Fruit fly (Drosophila melanogaster): ENCODE results near the gene His3.3A.

His3.3A gene

dm6 chr2L:5036120-5036519, 18.7 kb upstream of the His3.3A start:
- TF ChIP-seq Eip78C (GFP tag) (no peak), CG6276 (GFP tag; optimal IDR thresholded peaks at IDR 0.05) (no peak), cyc (GFP tag; optimal IDR thresholded peaks at IDR 0.05) (no peak), CG6808 (GFP tag; optimal IDR thresholded peaks at IDR 0.05) (no peak), CG32006 (GFP tag; optimal IDR thresholded peaks at IDR 0.05) (no peak), svp (GFP tag) (no peak), OdsH (GFP tag; optimal IDR thresholded peaks at IDR 0.05) (no peak)

- TF ChIP-seq fd85E (GFP tag; optimal IDR thresholded peaks at IDR 0.05) (no peak), ss (GFP tag; optimal IDR thresholded peaks at IDR 0.05) (peak; percentile 15 to 19), CG7368 (GFP tag; optimal IDR thresholded peaks at IDR 0.05) (peak; percentile 63)
Observed at dm6 chr2L:5037402-5037860, 17.4 kb upstream of the His3.3A start, which contains the start of the genes CG14042 and SP555. Gene CG14042 (plus strand): TSS chr2L:5037709. Gene SP555 (plus strand): TSS chr2L:5037709.

dm6 chr2L:5042076-5042475, 12.8 kb upstream of the His3.3A start:
- TF ChIP-seq Eip78C (GFP tag) (peak; percentile 71), CG10631 (GFP tag; optimal IDR thresholded peaks at IDR 0.05) (no peak), fd85E (GFP tag; optimal IDR thresholded peaks at IDR 0.05) (no peak), Sox14 (GFP tag; optimal IDR thresholded peaks at IDR 0.05) (no peak), vri (GFP tag; optimal IDR thresholded peaks at IDR 0.05) (no peak), CG3032 (tag; optimal IDR thresholded peaks at IDR 0.05) (peak; percentile 10), Hr39 (GFP tag; optimal IDR thresholded peaks at IDR 0.05) (no peak), Met (GFP tag; optimal IDR thresholded peaks at IDR 0.05) (peak; percentile 18), Eip75B (GFP tag; optimal IDR thresholded peaks at IDR 0.05) (no peak), acj6 (GFP tag; optimal IDR thresholded peaks at IDR 0.05) (peak; percentile 9), CG11294 (GFP tag; IDR thresholded peaks at IDR 0.05) (no peak), CG6854 (GFP tag; optimal IDR thresholded peaks at IDR 0.05) (no peak), CG8119 (GFP tag; IDR thresholded peaks at IDR 0.05) (peak; percentile 41; the same call in 2 of the 3 replicates), esn (GFP tag; optimal IDR thresholded peaks at IDR 0.05) (peak; percentile 31), CG32006 (GFP tag; optimal IDR thresholded peaks at IDR 0.05) (peak; percentile 1), CG15336 (GFP tag; IDR thresholded peaks at IDR 0.05) (peak; percentile 67), achi (GFP tag; optimal IDR thresholded peaks at IDR 0.05) (no peak)

dm6 chr2L:5043043-5043442, 11.8 kb upstream of the His3.3A start, which contains the start of the genes CG33995, CG44000 and CG44001:
Gene CG33995 (plus strand): TSS chr2L:5043270.
Gene CG44000 (plus strand): TSS chr2L:5043270.
Gene CG44001 (plus strand): TSS chr2L:5043270.
- TF ChIP-seq Hr39 (GFP tag; optimal IDR thresholded peaks at IDR 0.05) (peak; percentile 39), eg (GFP tag; IDR thresholded peaks at IDR 0.05) (peak; percentile 43; the same call in 2 of the 3 replicates), Eip93F (GFP tag; optimal IDR thresholded peaks at IDR 0.05) (no peak), svp (GFP tag) (peak; percentile 76), CG8119 (GFP tag; IDR thresholded peaks at IDR 0.05) (no peak), Lpt (GFP tag; optimal IDR thresholded peaks at IDR 0.05) (no peak), CG11902 (GFP tag; optimal IDR thresholded peaks at IDR 0.05) (no peak), ss (GFP tag; optimal IDR thresholded peaks at IDR 0.05) (no peak), CG11294 (GFP tag; IDR thresholded peaks at IDR 0.05) (no peak), dsx (GFP tag; optimal IDR thresholded peaks at IDR 0.05; ENCODE audit: poor library complexity, severe bottlenecking) (peak; percentile 8), acj6 (GFP tag; optimal IDR thresholded peaks at IDR 0.05) (peak; percentile 14), CG3919 (GFP tag; optimal IDR thresholded peaks at IDR 0.05) (peak; percentile 54), Eip75B (GFP tag; optimal IDR thresholded peaks at IDR 0.05) (peak; percentile 42), Eip78C (GFP tag) (peak; percentile 81), CG31627 (GFP tag; optimal IDR thresholded peaks at IDR 0.05) (peak; percentile 61), CG8319 (GFP tag; optimal IDR thresholded peaks at IDR 0.05) (no peak), Sox15 (GFP tag; optimal IDR thresholded peaks at IDR 0.05) (no peak), vri (GFP tag; optimal IDR thresholded peaks at IDR 0.05) (peak; percentile 66), net (GFP tag; optimal IDR thresholded peaks at IDR 0.05) (no peak), CG7368 (GFP tag; optimal IDR thresholded peaks at IDR 0.05) (peak; percentile 4), dac (GFP tag; optimal IDR thresholded peaks at IDR 0.05) (no peak), CG6792 (GFP tag; optimal IDR thresholded peaks at IDR 0.05) (peak; percentile 2), pdm3 (GFP tag; optimal IDR thresholded peaks at IDR 0.05) (peak; percentile 37), Smox (GFP tag; optimal IDR thresholded peaks at IDR 0.05) (peak; percentile 26), lz (GFP tag; optimal IDR thresholded peaks at IDR 0.05) (peak; percentile 46), fkh (GFP tag; optimal IDR thresholded peaks at IDR 0.05) (peak; percentile 73), esn (GFP tag; optimal IDR thresholded peaks at IDR 0.05) (peak; percentile 52), cyc (GFP tag; optimal IDR thresholded peaks at IDR 0.05) (peak; percentile 53), Met (GFP tag; optimal IDR thresholded peaks at IDR 0.05) (peak; percentile 28), salr (GFP tag; optimal IDR thresholded peaks at IDR 0.05) (no peak), CG1621 (tag; optimal IDR thresholded peaks at IDR 0.05) (no peak), Blimp-1 (GFP tag; optimal IDR thresholded peaks at IDR 0.05) (no peak), Gug (GFP tag; IDR thresholded peaks at IDR 0.05) (no peak), CG15336 (GFP tag; IDR thresholded peaks at IDR 0.05) (no peak), Sox14 (GFP tag; optimal IDR thresholded peaks at IDR 0.05) (peak; percentile 70)
